Worm (Caenorhabditis elegans) whole organism, early embryonic: ENCODE measurements around the gene dohh-1.

Source experiments
- B0310.2 ChIP-seq: sonication (generic microtip); optimal IDR thresholded peaks from 2 replicates; lab custom pipeline; 2016; ENCODE audit warnings: mild to moderate bottlenecking, missing genetic modification characterization, missing compliant biosample characterization
- F13C5.2 ChIP-seq: sonication (generic microtip); optimal IDR thresholded peaks from 2 replicates; lab custom pipeline; 2017; ENCODE audit warnings: mild to moderate bottlenecking, missing genetic modification characterization, inconsistent platforms, missing compliant biosample characterization
- ama-1 ChIP-seq: fragments of 150-350 bp; optimal IDR thresholded peaks from 2 replicates; lab custom pipeline; 2014
- ceh-36 ChIP-seq: sonication (generic microtip); optimal IDR thresholded peaks from 2 replicates; lab custom pipeline; 2016; ENCODE audit warnings: missing genetic modification characterization, inconsistent platforms, missing compliant biosample characterization
- flt-1 ChIP-seq: fragments of 200-800 bp; sonication (Bioruptor generic); IDR thresholded peaks from 2 replicates; pipeline ENCODE4 v1.3.6; 2022; ENCODE audit warnings: missing genetic modification characterization, missing compliant biosample characterization
- hmbx-1 ChIP-seq: sonication (generic microtip); optimal IDR thresholded peaks from 2 replicates; lab custom pipeline; 2016; ENCODE audit warnings: mild to moderate bottlenecking, missing genetic modification characterization, missing compliant biosample characterization
- hnd-1 ChIP-seq: sonication (generic microtip); optimal IDR thresholded peaks from 2 replicates; lab custom pipeline; 2016; ENCODE audit warnings: missing genetic modification characterization, missing compliant biosample characterization
- sea-1 ChIP-seq: fragments of 200-800 bp; sonication (Bioruptor generic); conservative IDR thresholded peaks from 2 replicates; pipeline ENCODE4 v1.3.6; 2022; ENCODE audit warnings: missing genetic modification characterization, missing compliant biosample characterization
- tbx-11 ChIP-seq: fragments of 200-800 bp; sonication (Bioruptor generic); IDR thresholded peaks from 2 replicates; pipeline ENCODE4 v1.3.6; 2022; ENCODE audit warnings: missing genetic modification characterization, missing compliant biosample characterization
- tra-4 ChIP-seq: sonication (generic microtip); optimal IDR thresholded peaks from 2 replicates; lab custom pipeline; 2017; ENCODE audit warnings: missing genetic modification characterization, missing compliant biosample characterization

DNA sequence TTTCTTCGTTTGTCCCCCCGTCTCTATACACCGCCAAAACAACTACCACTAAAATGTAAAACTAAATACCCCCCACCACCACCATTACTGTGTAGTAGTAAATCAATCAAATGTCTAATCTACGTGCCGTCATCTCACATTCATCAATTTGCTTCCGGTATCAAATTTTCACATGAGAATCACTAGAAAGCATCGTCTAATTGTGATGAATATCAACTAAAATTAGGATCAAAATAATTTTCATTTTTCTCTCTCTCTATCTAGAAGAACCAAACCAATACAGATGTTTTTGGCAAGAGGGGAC lies 33.0 kb upstream of the dohh-1 start:
- TF ChIP-seq tbx-11 (no peak), hnd-1 (tag; lab: Kevin White, UChicago) (no peak), sea-1 (GFP tag; lab: Robert Waterston, UW) (no peak), hmbx-1 (tag; lab: Kevin White, UChicago) (no peak), ama-1 (lab: Kevin White, UChicago) (no peak), flt-1 (no peak), F13C5.2 (tag; lab: Kevin White, UChicago) (no peak), ceh-36 (tag; lab: Kevin White, UChicago) (no peak), tra-4 (tag; lab: Kevin White, UChicago) (no peak), B0310.2 (no peak)
